Worm (Caenorhabditis elegans): Measurements from ENCODE around the gene srz-44.

DNA sequence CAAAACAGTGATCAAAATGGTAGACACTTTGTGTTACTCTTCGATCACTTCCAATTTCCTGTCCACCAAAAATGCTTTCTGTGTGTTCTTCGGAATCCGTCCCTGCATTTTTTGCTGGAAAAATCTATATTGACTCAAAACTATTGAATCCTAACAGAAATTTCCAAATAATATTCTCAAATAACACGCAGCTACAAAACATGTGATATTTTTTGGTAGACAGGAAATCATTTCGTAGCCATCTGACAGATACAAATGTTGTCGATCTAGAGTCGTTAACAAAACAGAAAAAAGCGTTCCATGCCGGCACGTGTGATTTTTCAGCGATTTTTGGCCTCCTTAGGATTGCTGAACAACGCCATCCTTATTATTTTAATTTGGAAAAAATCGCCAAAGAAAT lies 25.9 kb downstream of the srz-44 start, which contains the start of gene str-263:
- no peak for TF ChIP-seq egl-27 (tag; optimal IDR thresholded peaks at IDR 0.05)
- no peak for TF ChIP-seq nhr-76 (tag; optimal IDR thresholded peaks at IDR 0.05)
- TF ChIP-seq nhr-12 (tag; optimal IDR thresholded peaks at IDR 0.05): no peak
- TF ChIP-seq snu-23 (GFP tag; optimal IDR thresholded peaks at IDR 0.05): no peak
- no peak for TF ChIP-seq ceh-63 (GFP tag; optimal IDR thresholded peaks at IDR 0.05)
- no peak for TF ChIP-seq zag-1 (tag; optimal IDR thresholded peaks at IDR 0.05)
- no peak for TF ChIP-seq unc-62 (GFP tag; optimal IDR thresholded peaks at IDR 0.05)
- no peak for TF ChIP-seq nhr-11 (tag; optimal IDR thresholded peaks at IDR 0.05)
- TF ChIP-seq fkh-10 (GFP tag; optimal IDR thresholded peaks at IDR 0.05): no peak
- TF ChIP-seq fos-1 (tag; optimal IDR thresholded peaks at IDR 0.05): no peak
- no peak for TF ChIP-seq aly-2 (tag; optimal IDR thresholded peaks at IDR 0.05)
- TF ChIP-seq nhr-77 (tag; optimal IDR thresholded peaks at IDR 0.05): no peak
